Worm (Caenorhabditis elegans): ENCODE data around the gene srj-13.

The srj-13 gene

ce11 chrV:7357132-7357531 is 45.3 kb upstream of the srj-13 start, which contains the start of gene C03G6.6:
C03G6.6 (plus strand) TSS chrV:7357432.
- TF ChIP-seq hlh-4 (tag; optimal IDR thresholded peaks at IDR 0.05) (no peak), fkh-10 (GFP tag; optimal IDR thresholded peaks at IDR 0.05) (no peak)

- TF ChIP-seq efl-1 (optimal IDR thresholded peaks at IDR 0.05), result no peak
- TF ChIP-seq efl-1 (GFP tag; optimal IDR thresholded peaks at IDR 0.05 in 1 of 2), result peak in 1 of 2 experiments; percentile 37
- TF ChIP-seq hlh-17 (GFP tag; optimal IDR thresholded peaks at IDR 0.05; ENCODE audit: borderline replicate concordance), result no peak
These were observed 40.8 kb upstream of the srj-13 start, which contains the start of gene cyp-35A1 for ce11 chrV:7361673-7362072. cyp-35A1 (minus strand) TSS chrV:7361773.

- TF ChIP-seq elt-2 (tag; optimal IDR thresholded peaks at IDR 0.05), result peak; percentile 90
- no peak for TF ChIP-seq fos-1 (tag; optimal IDR thresholded peaks at IDR 0.05)
These were observed 38.4 kb upstream of the srj-13 start, which contains the start of gene cyp-35A2 for ce11 chrV:7364059-7364458. cyp-35A2 (minus strand) TSS chrV:7364182.

DNA sequence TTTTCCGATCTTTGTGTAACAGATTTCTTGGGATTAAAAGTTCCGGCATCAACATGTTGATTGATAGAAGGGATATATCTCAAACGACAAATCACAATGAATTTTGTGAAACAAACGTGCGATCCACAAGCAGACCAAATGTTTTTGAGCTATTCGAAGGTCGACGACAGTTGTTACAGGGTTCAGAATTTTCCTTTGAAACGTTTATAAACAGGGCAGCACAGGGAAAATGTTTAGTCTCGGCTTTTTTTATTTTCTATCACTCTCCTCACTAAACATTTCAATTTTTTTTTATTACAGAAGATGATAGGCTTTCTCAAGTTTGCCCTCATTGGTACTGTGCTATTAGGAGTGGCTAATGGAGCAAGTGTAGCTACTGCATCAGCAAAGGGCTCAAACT is 37.5 kb upstream of the srj-13 start, which contains the start of gene exc-13:
Gene exc-13, plus strand, starts transcription at position 301 of the 400 bp plus-strand sequence.
- TF ChIP-seq nhr-71 (tag; optimal IDR thresholded peaks at IDR 0.05) (peak; percentile 5), skn-1 (tag; optimal IDR thresholded peaks at IDR 0.05) (no peak)

- no peak for TF ChIP-seq nhr-19 (GFP tag; conservative IDR thresholded peaks at IDR 0.05)
- no peak for TF ChIP-seq efl-1 (optimal IDR thresholded peaks at IDR 0.05)
- TF ChIP-seq efl-1 (GFP tag; optimal IDR thresholded peaks at IDR 0.05 in 1 of 2), result peak in 1 of 2 experiments; percentile 77
- TF ChIP-seq irx-1 (tag; optimal IDR thresholded peaks at IDR 0.05), result no peak
- TF ChIP-seq isw-1 (GFP tag; IDR thresholded peaks at IDR 0.05), result no peak
- no peak for TF ChIP-seq pag-3 (tag; optimal IDR thresholded peaks at IDR 0.05; ENCODE audit: borderline replicate concordance, insufficient read depth)
These were observed 32.9 kb upstream of the srj-13 start, which contains the start of gene srj-14 for ce11 chrV:7369578-7369977. srj-14 (plus strand) TSS chrV:7369708.

DNA sequence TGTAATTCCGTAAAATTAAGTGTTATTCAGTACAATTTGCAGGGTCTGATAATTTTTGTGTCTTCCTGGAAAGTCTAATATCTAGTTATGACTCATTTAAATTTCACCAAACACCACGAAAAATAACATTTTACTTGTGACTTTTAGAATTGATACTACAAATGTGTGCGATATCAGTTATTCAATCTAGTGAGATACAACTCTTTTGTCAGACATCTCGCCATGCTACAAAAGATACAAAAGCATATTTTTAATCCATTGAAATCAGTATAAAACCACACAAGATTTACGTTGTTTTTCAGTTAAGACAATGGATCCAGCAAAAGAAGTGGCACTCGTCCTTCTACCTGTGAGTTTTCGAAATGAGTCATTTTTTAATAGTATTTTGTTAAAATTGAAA is 28.4 kb upstream of the srj-13 start, which contains the start of gene srx-56:
Gene srx-56, plus strand, starts transcription at position 301 of the 400 bp plus-strand sequence.
- TF ChIP-seq unc-130 (tag; optimal IDR thresholded peaks at IDR 0.05) (no peak), nhr-76 (tag; optimal IDR thresholded peaks at IDR 0.05) (no peak), fkh-8 (tag; optimal IDR thresholded peaks at IDR 0.05) (peak; percentile 50)

- TF ChIP-seq ceh-8 (GFP tag; optimal IDR thresholded peaks at IDR 0.05) (peak; percentile 40), zag-1 (tag; optimal IDR thresholded peaks at IDR 0.05) (no peak)
These were observed 23.1 kb upstream of the srj-13 start, which contains the start of gene srsx-24 for ce11 chrV:7379384-7379783. srsx-24 (minus strand) TSS chrV:7379484.

DNA sequence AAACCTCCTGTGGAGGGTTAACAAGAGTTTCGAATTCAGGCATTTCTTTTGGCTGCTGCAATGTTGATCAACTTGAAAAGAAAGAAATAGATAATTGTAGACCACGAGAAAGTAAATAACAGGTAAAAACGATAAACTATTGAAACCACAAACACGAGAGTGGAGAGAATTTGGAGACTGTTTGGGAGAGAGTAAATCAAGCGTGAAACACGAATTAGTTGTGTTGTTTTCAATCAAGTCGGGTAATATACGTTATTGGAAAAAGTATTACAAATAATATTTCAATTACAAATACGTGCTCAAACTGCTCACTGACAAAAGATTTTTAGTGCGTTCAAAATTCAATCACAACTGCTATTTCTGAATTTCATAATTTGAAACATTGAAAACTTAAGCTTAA is 21.4 kb upstream of the srj-13 start, which contains the start of gene C03G6.17:
Gene C03G6.17, minus strand, starts transcription at position 101 of the 400 bp plus-strand sequence.
- no peak for TF ChIP-seq ztf-11 (tag; optimal IDR thresholded peaks at IDR 0.05)
- no peak for TF ChIP-seq lin-35 (GFP tag; optimal IDR thresholded peaks at IDR 0.05)
- peak; percentile 22 for TF ChIP-seq blmp-1 (tag; optimal IDR thresholded peaks at IDR 0.05)
- peak; percentile 63 for TF ChIP-seq nhr-85 (tag)
- no peak for TF ChIP-seq nhr-47 (tag; optimal IDR thresholded peaks at IDR 0.05)

DNA sequence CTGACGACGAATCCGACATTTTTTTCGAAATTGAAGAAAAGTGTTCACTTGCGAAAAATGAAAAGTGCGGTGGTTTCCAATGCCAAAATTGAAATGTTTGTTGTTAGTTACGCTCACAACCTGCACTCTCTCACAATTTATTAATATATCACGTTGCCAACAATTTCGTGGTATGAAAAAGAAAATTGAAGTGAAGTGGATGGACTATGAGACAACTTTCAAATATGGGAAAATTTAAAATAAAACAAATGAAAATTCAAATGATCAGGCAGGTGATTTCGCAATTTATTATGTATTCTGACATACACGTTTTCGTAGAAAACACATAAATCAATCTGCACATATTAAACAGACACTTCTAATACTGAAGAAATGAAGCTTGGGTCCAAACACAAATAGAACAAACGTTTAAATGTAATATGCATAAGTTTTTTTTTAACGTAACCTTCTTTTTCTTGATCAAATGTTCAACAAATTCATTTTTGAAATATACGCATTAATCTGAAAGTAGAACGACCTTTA is 16.3 kb upstream of the srj-13 start, which contains the start of gene srp-6:
Gene srp-6, minus strand, starts transcription at position 51 of the 522 bp plus-strand sequence.
- no peak for TF ChIP-seq ztf-11 (tag; optimal IDR thresholded peaks at IDR 0.05)
- TF ChIP-seq unc-86 (tag; optimal IDR thresholded peaks at IDR 0.05), result no peak
- no peak for TF ChIP-seq elt-3 (tag; optimal IDR thresholded peaks at IDR 0.05)
- no peak for TF ChIP-seq efl-1 (optimal IDR thresholded peaks at IDR 0.05)
- peak in 1 of 2 experiments; percentile 5 for TF ChIP-seq efl-1 (GFP tag; optimal IDR thresholded peaks at IDR 0.05 in 1 of 2)
- TF ChIP-seq Y116A8C.19 (tag; optimal IDR thresholded peaks at IDR 0.05; ENCODE audit: borderline replicate concordance), result no peak
- peak; percentile 42 for TF ChIP-seq fkh-8 (tag; optimal IDR thresholded peaks at IDR 0.05)
- TF ChIP-seq ces-1 (GFP tag; optimal IDR thresholded peaks at IDR 0.05), result no peak
- peak; percentile 57 for TF ChIP-seq hlh-4 (tag; optimal IDR thresholded peaks at IDR 0.05)
- TF ChIP-seq ama-1 (optimal IDR thresholded peaks at IDR 0.05), result no peak
- TF ChIP-seq nhr-84 (tag; optimal IDR thresholded peaks at IDR 0.05), result no peak
- no peak for TF ChIP-seq vab-15 (tag; optimal IDR thresholded peaks at IDR 0.05)
- TF ChIP-seq nhr-12 (tag; optimal IDR thresholded peaks at IDR 0.05), result no peak
- TF ChIP-seq fos-1 (tag; optimal IDR thresholded peaks at IDR 0.05), result no peak
- peak; percentile 35 for TF ChIP-seq blmp-1 (tag; optimal IDR thresholded peaks at IDR 0.05)
- peak; percentile 47 for TF ChIP-seq nhr-71 (tag; optimal IDR thresholded peaks at IDR 0.05)
- no peak for TF ChIP-seq ceh-8 (GFP tag; optimal IDR thresholded peaks at IDR 0.05)
- no peak for TF ChIP-seq zip-4 (GFP tag; optimal IDR thresholded peaks at IDR 0.05)
- no peak for TF ChIP-seq sup-37 (GFP tag; optimal IDR thresholded peaks at IDR 0.05)
- no peak for TF ChIP-seq F16B12.6 (tag; optimal IDR thresholded peaks at IDR 0.05)
- TF ChIP-seq fkh-10 (GFP tag; optimal IDR thresholded peaks at IDR 0.05), result no peak
- no peak for TF ChIP-seq nhr-76 (tag; optimal IDR thresholded peaks at IDR 0.05)

Measured in whole organism, L1 larva.